Fruit fly (Drosophila melanogaster): ENCODE data around the gene CG42507.

dm6 chr3L:14784949-14785408 is 27.2 kb upstream of the CG42507 start:
- TF ChIP-seq D1 (tag; optimal IDR thresholded peaks at IDR 0.05) (peak; percentile 77), CG4496 (GFP tag; IDR thresholded peaks at IDR 0.05) (no peak; the same call in 1 of the 3 replicates), Pif1B (GFP tag; optimal IDR thresholded peaks at IDR 0.05) (peak; percentile 49), CG32121 (GFP tag; IDR thresholded peaks at IDR 0.05) (peak; percentile 78), Ets98B (GFP tag; IDR thresholded peaks at IDR 0.05) (peak; percentile 52), EcR (GFP tag; optimal IDR thresholded peaks at IDR 0.05) (no peak), CG9948 (tag; optimal IDR thresholded peaks at IDR 0.05) (peak; percentile 82), CG8159 (tag; optimal IDR thresholded peaks at IDR 0.05) (peak; percentile 79), CG15710 (tag; optimal IDR thresholded peaks at IDR 0.05) (peak; percentile 78), fd96Ca (GFP tag; IDR thresholded peaks at IDR 0.05) (no peak), CG13204 (GFP tag; optimal IDR thresholded peaks at IDR 0.05) (no peak), gl (tag; optimal IDR thresholded peaks at IDR 0.05) (peak; percentile 18)

Data from whole organism, pupa.